Worm (Caenorhabditis elegans): Measurements from ENCODE around the gene C11H1.7.

- TF ChIP-seq lin-13 (tag; optimal IDR thresholded peaks at IDR 0.05) = peak; percentile 45
- TF ChIP-seq snpc-4 (tag; optimal IDR thresholded peaks at IDR 0.05) = no peak
- peak; percentile 54 for TF ChIP-seq lsy-2 (tag; optimal IDR thresholded peaks at IDR 0.05)
- peak; percentile 56 for TF ChIP-seq unc-62 (GFP tag; optimal IDR thresholded peaks at IDR 0.05)
- TF ChIP-seq nhr-237 (tag; optimal IDR thresholded peaks at IDR 0.05) = peak; percentile 22
- no peak for TF ChIP-seq ztf-11 (tag; optimal IDR thresholded peaks at IDR 0.05)
- TF ChIP-seq unc-39 (tag; optimal IDR thresholded peaks at IDR 0.05) = no peak
- TF ChIP-seq nhr-12 (tag; optimal IDR thresholded peaks at IDR 0.05) = no peak
- TF ChIP-seq elt-3 (tag; optimal IDR thresholded peaks at IDR 0.05) = no peak
- peak; percentile 38 for TF ChIP-seq mep-1 (tag; optimal IDR thresholded peaks at IDR 0.05)
- no peak for TF ChIP-seq tbx-8 (GFP tag; optimal IDR thresholded peaks at IDR 0.05)
Measured at ce11 chrX:14297209-14297608, 30.0 kb upstream of the C11H1.7 start.

All from whole organism, mixed stage, embryonic.